Worm (Caenorhabditis elegans) whole organism, early embryonic: ENCODE data around the gene F42A10.9.

Experiments
- B0310.2 ChIP-seq: sonication (generic microtip); optimal IDR thresholded peaks from 2 replicates; lab custom pipeline; 2016; ENCODE audit warnings: mild to moderate bottlenecking, missing genetic modification characterization, missing compliant biosample characterization
- F13C5.2 ChIP-seq: sonication (generic microtip); optimal IDR thresholded peaks from 2 replicates; lab custom pipeline; 2017; ENCODE audit warnings: mild to moderate bottlenecking, missing genetic modification characterization, inconsistent platforms, missing compliant biosample characterization
- ama-1 ChIP-seq: fragments of 150-350 bp; optimal IDR thresholded peaks from 2 replicates; lab custom pipeline; 2014
- ceh-13 ChIP-seq: fragments of 200-800 bp; sonication (Bioruptor generic); optimal IDR thresholded peaks from 2 replicates; lab custom pipeline; 2018; ENCODE audit warnings: mild to moderate bottlenecking, missing genetic modification characterization, missing compliant biosample characterization
- ets-7 ChIP-seq: sonication (generic microtip); optimal IDR thresholded peaks from 2 replicates; lab custom pipeline; 2016; ENCODE audit warnings: missing genotype, missing genetic modification characterization, missing compliant biosample characterization
- flt-1 ChIP-seq: fragments of 200-800 bp; sonication (Bioruptor generic); IDR thresholded peaks from 2 replicates; pipeline ENCODE4 v1.3.6; 2022; ENCODE audit warnings: missing genetic modification characterization, missing compliant biosample characterization
- hmg-4 ChIP-seq: fragments of 200-800 bp; sonication (Bioruptor generic); optimal IDR thresholded peaks from 2 replicates; lab custom pipeline; 2018; ENCODE audit warnings: mild to moderate bottlenecking, missing genetic modification characterization, missing compliant biosample characterization
- hnd-1 ChIP-seq: sonication (generic microtip); optimal IDR thresholded peaks from 2 replicates; lab custom pipeline; 2016; ENCODE audit warnings: missing genetic modification characterization, missing compliant biosample characterization
- scrt-1 ChIP-seq: fragments of 200-800 bp; sonication (Bioruptor generic); IDR thresholded peaks from 2 replicates; pipeline ENCODE4 v1.3.6; 2022; ENCODE audit warnings: missing genetic modification characterization, missing compliant biosample characterization
- tbx-11 ChIP-seq: fragments of 200-800 bp; sonication (Bioruptor generic); IDR thresholded peaks from 2 replicates; pipeline ENCODE4 v1.3.6; 2022; ENCODE audit warnings: missing genetic modification characterization, missing compliant biosample characterization
- tbx-37 ChIP-seq: fragments of 200-800 bp; sonication (Bioruptor generic); conservative IDR thresholded peaks from 2 replicates; pipeline ENCODE4 v1.3.6; 2022; ENCODE audit warnings: missing genetic modification reagents, missing genetic modification characterization, missing compliant biosample characterization

- TF ChIP-seq F13C5.2 (tag; lab: Kevin White, UChicago) (no peak), ets-7 (tag; lab: Kevin White, UChicago) (no peak), flt-1 (no peak), ama-1 (lab: Kevin White, UChicago) (no peak), tbx-37 (no peak), scrt-1 (GFP tag; lab: Robert Waterston, UW) (no peak), ceh-13 (GFP tag; lab: Kevin White, UChicago) (no peak), tbx-11 (GFP tag; lab: Robert Waterston, UW) (no peak), B0310.2 (no peak), hnd-1 (tag; lab: Kevin White, UChicago) (no peak), hmg-4 (GFP tag; lab: Kevin White, UChicago) (no peak)
These were observed at the start of gene F42A10.9 for ce11 chrIII:6164253-6164971.
